Worm (Caenorhabditis elegans) whole organism, midembryonic: ENCODE data around the gene nhr-156.

ENCODE experiments used
- T22C8.4 ChIP-seq: fragments of 200-800 bp; sonication (Bioruptor generic); IDR thresholded peaks from 2 replicates; pipeline ENCODE4 v1.3.6; 2022; ENCODE audit warnings: missing genetic modification characterization, missing compliant biosample characterization
- cog-1 ChIP-seq: sonication (generic microtip); optimal IDR thresholded peaks from 2 replicates; lab custom pipeline; 2016; ENCODE audit warnings: missing genetic modification characterization, missing compliant biosample characterization
- flt-1 ChIP-seq: fragments of 200-800 bp; sonication (Bioruptor generic); IDR thresholded peaks from 2 replicates; pipeline ENCODE4 v1.3.6; 2022; ENCODE audit warnings: missing genetic modification characterization, missing compliant biosample characterization
- klf-2 ChIP-seq: fragments of 200-800 bp; sonication (Bioruptor generic); conservative IDR thresholded peaks from 2 replicates; pipeline ENCODE4 v1.3.6; 2022; ENCODE audit warnings: missing genetic modification reagents, missing genetic modification characterization, missing compliant biosample characterization
- med-1 ChIP-seq: sonication (generic microtip); optimal IDR thresholded peaks from 2 replicates; lab custom pipeline; 2017; ENCODE audit warnings: missing genetic modification characterization, mild to moderate bottlenecking, missing compliant biosample characterization, antibody characterized with exemption, missing genetic modification reagents; ENCODE audit not compliant: insufficient read depth
- ref-1 ChIP-seq: fragments of 200-800 bp; sonication (Bioruptor generic); conservative IDR thresholded peaks from 2 replicates; pipeline ENCODE4 v1.3.6; 2022; ENCODE audit warnings: missing genetic modification reagents, missing genetic modification characterization, missing compliant biosample characterization
- tab-1 ChIP-seq: fragments of 200-800 bp; sonication (Bioruptor generic); IDR thresholded peaks from 2 replicates; pipeline ENCODE4 v1.3.6; 2022; ENCODE audit warnings: missing genetic modification characterization, missing compliant biosample characterization
- ztf-23 ChIP-seq: fragments of 200-800 bp; sonication (Bioruptor generic); IDR thresholded peaks from 2 replicates; pipeline ENCODE4 v1.3.6; 2022; ENCODE audit warnings: missing genetic modification reagents, missing genetic modification characterization, missing compliant biosample characterization
- ztf-29 ChIP-seq: fragments of 200-800 bp; sonication (Bioruptor generic); IDR thresholded peaks from 2 replicates; pipeline ENCODE4 v1.3.6; 2022; ENCODE audit warnings: missing genetic modification reagents, missing genetic modification characterization, missing compliant biosample characterization

nhr-156 gene

DNA sequence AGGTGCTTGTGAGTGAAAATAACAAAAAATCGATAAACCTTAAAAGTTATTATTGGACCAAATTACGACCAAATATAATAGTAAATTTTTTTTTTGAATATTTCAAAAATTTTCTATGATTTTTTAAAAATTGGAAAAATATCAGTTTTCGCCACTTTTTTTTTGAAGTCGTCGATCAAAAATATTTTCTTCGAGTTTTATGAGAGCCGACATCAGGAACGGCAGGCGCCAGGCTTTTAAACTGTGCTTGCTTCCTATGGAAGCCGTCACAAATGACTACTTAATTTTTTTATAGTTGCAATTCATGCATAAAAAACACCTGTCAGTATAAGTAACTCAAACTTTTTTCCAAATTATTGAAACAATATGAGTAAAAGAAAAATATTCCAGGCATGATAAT is 2.5 kb upstream of the nhr-156 start:
- TF ChIP-seq klf-2 (GFP tag; lab: Robert Waterston, UW), result no peak
- no peak for TF ChIP-seq cog-1 (tag; lab: Kevin White, UChicago)
- no peak for TF ChIP-seq ztf-29
- TF ChIP-seq T22C8.4 (GFP tag; lab: Robert Waterston, UW), result no peak
- no peak for TF ChIP-seq tab-1 (GFP tag; lab: Robert Waterston, UW)
- TF ChIP-seq med-1, result no peak
- no peak for TF ChIP-seq ztf-23 (GFP tag; lab: Robert Waterston, UW)
- TF ChIP-seq flt-1 (GFP tag; lab: Robert Waterston, UW), result no peak
- no peak for TF ChIP-seq ref-1 (GFP tag; lab: Robert Waterston, UW)

DNA sequence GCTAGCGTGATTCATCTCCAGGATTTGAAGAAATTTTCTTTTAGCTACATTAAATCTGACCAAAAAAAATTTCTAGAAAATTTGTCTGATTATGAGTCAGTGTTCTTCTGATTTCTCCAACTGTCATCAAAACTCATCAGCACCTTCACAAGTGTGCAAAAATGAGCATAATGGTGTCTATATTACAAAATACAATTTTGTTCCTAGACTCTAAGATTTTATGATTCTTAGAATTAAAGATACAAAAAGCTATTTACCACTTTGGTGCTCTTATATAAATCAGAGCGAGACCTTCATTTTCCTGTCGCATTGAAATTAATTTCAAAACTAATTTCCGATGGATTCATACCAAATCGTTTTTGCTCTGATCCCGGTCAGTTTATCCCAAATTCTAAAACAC is 6.6 kb downstream of the nhr-156 start, which contains the start of gene srx-68:
Gene srx-68, plus strand, starts transcription at position 301 of the 400 bp plus-strand sequence.
- TF ChIP-seq ztf-23 (GFP tag; lab: Robert Waterston, UW), result no peak
- no peak for TF ChIP-seq cog-1 (tag; lab: Kevin White, UChicago)
- no peak for TF ChIP-seq tab-1 (GFP tag; lab: Robert Waterston, UW)
- no peak for TF ChIP-seq ztf-29
- TF ChIP-seq ref-1 (GFP tag; lab: Robert Waterston, UW), result no peak
- no peak for TF ChIP-seq flt-1 (GFP tag; lab: Robert Waterston, UW)
- TF ChIP-seq T22C8.4 (GFP tag; lab: Robert Waterston, UW), result no peak
- no peak for TF ChIP-seq med-1
- no peak for TF ChIP-seq klf-2 (GFP tag; lab: Robert Waterston, UW)

DNA sequence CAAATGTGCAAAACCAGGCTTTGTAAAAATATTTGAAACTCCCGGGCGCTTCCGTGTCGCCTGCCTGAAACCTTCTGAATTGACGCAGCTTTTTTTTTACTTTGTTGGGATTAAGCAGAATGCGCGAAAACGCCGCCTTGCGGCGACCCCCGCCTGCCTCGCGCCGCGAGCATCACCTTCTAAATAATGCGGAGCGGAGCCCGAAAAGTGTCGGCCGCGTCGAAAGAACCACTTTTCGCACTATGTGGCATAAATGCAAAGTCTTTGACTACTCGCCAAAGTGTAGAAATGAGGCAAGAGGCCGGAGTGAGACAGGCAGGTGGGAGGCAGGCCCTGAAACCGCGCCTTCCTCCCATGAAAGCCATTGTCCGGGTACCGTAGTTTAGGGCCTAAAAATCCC is 7.2 kb downstream of the nhr-156 start:
- TF ChIP-seq ztf-29, result no peak

DNA sequence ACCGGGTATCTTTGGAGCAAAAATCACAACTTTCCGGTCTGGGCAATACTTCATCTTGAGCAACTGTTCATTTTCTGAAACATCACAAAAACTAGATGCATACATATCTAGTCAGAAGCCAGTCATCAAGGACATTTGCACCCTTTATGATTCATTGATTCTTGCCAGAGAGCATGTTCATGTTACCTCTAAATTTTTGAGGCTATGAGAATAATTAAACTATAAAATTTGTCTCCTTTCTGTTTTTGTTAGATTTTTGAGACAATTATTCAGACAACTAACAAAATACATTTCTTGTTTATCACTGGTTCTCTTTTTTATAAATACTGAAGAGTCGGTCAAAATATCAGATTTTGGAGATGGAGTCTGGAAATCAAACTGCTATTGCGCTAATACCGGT is 10.6 kb downstream of the nhr-156 start, which contains the start of gene srx-67:
Gene srx-67, plus strand, starts transcription at position 301 of the 400 bp plus-strand sequence.
- TF ChIP-seq T22C8.4 (GFP tag; lab: Robert Waterston, UW), result no peak
- no peak for TF ChIP-seq flt-1 (GFP tag; lab: Robert Waterston, UW)
- no peak for TF ChIP-seq ref-1 (GFP tag; lab: Robert Waterston, UW)
- no peak for TF ChIP-seq ztf-23 (GFP tag; lab: Robert Waterston, UW)
- no peak for TF ChIP-seq ztf-29
- TF ChIP-seq cog-1 (tag; lab: Kevin White, UChicago), result no peak
- TF ChIP-seq klf-2 (GFP tag; lab: Robert Waterston, UW), result no peak

DNA sequence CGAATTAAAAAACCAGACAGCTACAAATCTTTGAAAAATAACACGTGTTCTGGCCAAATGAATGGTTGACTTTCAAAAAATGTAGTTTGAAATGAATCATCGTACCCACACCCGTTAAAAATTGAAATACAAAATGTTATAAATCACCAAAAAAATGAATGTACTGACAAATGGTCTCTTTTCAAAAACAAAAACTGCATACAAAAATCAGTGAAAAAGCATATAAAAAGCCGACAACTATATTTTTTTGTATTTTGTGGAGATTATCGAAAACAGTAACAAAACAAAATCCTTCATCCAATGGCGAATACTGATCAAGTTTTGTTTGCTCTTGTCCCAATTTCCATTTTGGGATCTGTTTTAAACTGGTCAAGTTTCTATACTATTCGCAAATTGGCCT is 13.4 kb downstream of the nhr-156 start, which contains the start of gene srx-66:
Gene srx-66, plus strand, starts transcription at position 301 of the 400 bp plus-strand sequence.
- TF ChIP-seq cog-1 (tag; lab: Kevin White, UChicago), result no peak
- no peak for TF ChIP-seq tab-1 (GFP tag; lab: Robert Waterston, UW)
- TF ChIP-seq ztf-23 (GFP tag; lab: Robert Waterston, UW), result no peak
- TF ChIP-seq ztf-29, result no peak
- TF ChIP-seq flt-1 (GFP tag; lab: Robert Waterston, UW), result no peak
- no peak for TF ChIP-seq ref-1 (GFP tag; lab: Robert Waterston, UW)
- no peak for TF ChIP-seq med-1
- TF ChIP-seq T22C8.4 (GFP tag; lab: Robert Waterston, UW), result no peak
- no peak for TF ChIP-seq klf-2 (GFP tag; lab: Robert Waterston, UW)

DNA sequence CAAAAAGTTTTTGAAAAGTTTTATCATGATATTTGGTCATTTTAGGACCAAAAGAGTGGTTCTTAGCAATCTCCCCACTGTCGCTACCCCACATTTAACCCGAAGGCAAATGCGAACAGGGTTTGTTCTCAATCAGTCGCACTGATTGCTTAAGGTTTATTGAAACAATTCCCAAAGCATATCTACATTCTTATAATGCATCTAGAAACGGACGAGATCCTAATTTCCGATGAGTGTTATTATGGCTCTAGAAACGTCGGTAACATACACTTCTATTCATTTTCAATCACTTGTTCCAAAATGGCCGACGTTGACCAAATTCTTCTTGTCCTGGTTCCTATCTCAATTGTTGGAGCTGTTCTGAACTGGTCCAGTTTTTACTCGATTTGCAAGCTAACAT is 15.7 kb downstream of the nhr-156 start, which contains the start of gene srx-65:
Gene srx-65, plus strand, starts transcription at position 301 of the 400 bp plus-strand sequence.
- TF ChIP-seq T22C8.4 (GFP tag; lab: Robert Waterston, UW) (no peak), ztf-23 (GFP tag; lab: Robert Waterston, UW) (no peak)

DNA sequence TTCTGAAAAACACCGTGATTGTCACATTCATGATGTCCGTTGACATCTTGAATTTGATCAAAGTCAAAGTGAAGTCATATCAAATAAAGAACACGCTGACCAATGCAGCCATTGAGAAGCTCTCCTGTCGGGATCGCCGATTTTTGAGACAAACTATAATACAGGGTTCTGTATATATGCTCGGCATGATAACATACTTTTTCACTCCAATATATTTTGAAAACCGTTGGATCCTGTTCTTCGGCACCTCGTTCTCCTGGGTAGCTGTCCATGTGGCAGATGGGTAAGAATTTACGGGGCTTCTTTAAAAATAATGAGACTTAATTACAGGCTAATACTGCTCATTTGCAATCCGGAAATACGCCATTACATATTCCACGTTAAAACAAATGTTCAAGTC is 16.6 kb downstream of the nhr-156 start:
- TF ChIP-seq T22C8.4 (GFP tag; lab: Robert Waterston, UW) (no peak), tab-1 (GFP tag; lab: Robert Waterston, UW) (no peak), klf-2 (GFP tag; lab: Robert Waterston, UW) (no peak), ref-1 (GFP tag; lab: Robert Waterston, UW) (no peak), ztf-23 (GFP tag; lab: Robert Waterston, UW) (no peak), med-1 (no peak), ztf-29 (no peak), flt-1 (GFP tag; lab: Robert Waterston, UW) (no peak), cog-1 (tag; lab: Kevin White, UChicago) (no peak)

DNA sequence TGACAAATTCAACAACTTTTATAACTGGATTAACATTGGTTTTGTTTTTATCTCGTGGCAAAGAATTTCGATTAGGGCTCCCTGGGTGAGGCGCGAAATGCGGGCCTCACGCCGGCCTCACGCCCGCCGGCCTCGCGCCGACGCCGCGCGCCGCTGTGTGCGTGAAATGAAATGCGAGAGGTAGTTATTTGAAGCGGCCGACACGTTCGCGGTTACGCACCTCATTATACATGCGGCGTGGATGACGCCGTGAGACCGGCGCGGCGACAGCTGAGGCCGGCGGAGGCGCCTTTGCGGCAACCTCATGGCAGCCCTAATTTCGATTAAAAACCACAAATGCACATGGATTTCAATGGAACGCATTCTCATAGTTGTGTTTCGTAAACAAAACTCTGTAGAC is 21.6 kb downstream of the nhr-156 start:
- TF ChIP-seq klf-2 (GFP tag; lab: Robert Waterston, UW), result 0 out of 2 replicates have a peak, but pooled peaks have one; percentile 42
- TF ChIP-seq flt-1 (GFP tag; lab: Robert Waterston, UW), result no peak
- TF ChIP-seq med-1, result no peak
- TF ChIP-seq ref-1 (GFP tag; lab: Robert Waterston, UW), result no peak
- TF ChIP-seq ztf-23 (GFP tag; lab: Robert Waterston, UW), result no peak

DNA sequence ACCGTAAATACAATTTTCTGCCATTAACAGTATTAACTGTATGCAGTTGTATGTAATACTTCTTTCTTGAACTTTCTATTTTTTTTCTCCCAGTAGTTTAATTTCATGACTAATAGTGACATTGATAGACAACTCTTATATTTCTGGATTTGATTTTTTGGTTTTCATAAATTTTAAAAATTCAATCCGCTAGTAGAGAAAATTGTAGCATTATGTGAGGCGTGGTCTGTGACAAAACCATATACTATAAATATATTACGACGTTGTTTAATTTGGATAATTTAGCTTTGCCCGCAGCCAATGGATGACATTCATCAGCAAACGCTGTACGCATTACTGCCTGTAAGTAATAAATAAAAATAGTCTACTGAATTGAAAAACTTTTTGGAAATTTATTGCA is 23.2 kb downstream of the nhr-156 start, which contains the start of gene srx-64:
Gene srx-64, plus strand, starts transcription at position 301 of the 400 bp plus-strand sequence.
- no peak for TF ChIP-seq T22C8.4 (GFP tag; lab: Robert Waterston, UW)
- TF ChIP-seq klf-2 (GFP tag; lab: Robert Waterston, UW), result no peak
- TF ChIP-seq tab-1 (GFP tag; lab: Robert Waterston, UW), result no peak
- TF ChIP-seq ref-1 (GFP tag; lab: Robert Waterston, UW), result no peak
- TF ChIP-seq flt-1 (GFP tag; lab: Robert Waterston, UW), result no peak

DNA sequence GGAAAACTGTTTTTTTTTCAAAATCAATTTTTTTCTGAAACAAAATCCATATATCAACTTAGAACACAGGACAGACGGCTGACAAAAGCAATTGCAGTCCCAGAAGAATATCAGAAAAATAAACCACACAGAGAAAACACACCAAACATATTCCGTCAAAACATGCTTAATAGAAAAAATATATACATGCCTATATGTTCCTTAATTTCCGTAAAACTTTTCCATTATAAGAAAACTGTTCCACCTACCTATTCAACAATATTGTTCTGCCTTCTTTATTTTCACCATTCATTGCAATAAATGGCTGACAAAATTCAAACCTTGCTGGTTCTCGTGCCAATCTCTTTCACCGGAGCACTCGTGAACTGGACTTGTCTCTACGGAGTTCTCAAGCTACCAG is 25.4 kb downstream of the nhr-156 start, which contains the start of gene srx-63:
Gene srx-63, plus strand, starts transcription at position 301 of the 400 bp plus-strand sequence.
- TF ChIP-seq cog-1 (tag; lab: Kevin White, UChicago) (no peak), flt-1 (GFP tag; lab: Robert Waterston, UW) (no peak), ztf-29 (no peak), klf-2 (GFP tag; lab: Robert Waterston, UW) (no peak), med-1 (no peak), ztf-23 (GFP tag; lab: Robert Waterston, UW) (no peak), T22C8.4 (GFP tag; lab: Robert Waterston, UW) (no peak), tab-1 (GFP tag; lab: Robert Waterston, UW) (no peak), ref-1 (GFP tag; lab: Robert Waterston, UW) (no peak)
